Worm (Caenorhabditis elegans) whole organism, midembryonic: ENCODE measurements around the gene srd-20.
"Not testable (repeated sequence)": the region's sequence is repeated elsewhere in the genome, so short reads cannot be mapped to it uniquely, and the experiment has no call there.

Experiments
- T22C8.4 ChIP-seq: fragments of 200-800 bp; sonication (Bioruptor generic); IDR thresholded peaks from 2 replicates; pipeline ENCODE4 v1.3.6; 2022; ENCODE audit warnings: missing genetic modification characterization, missing compliant biosample characterization
- cog-1 ChIP-seq: sonication (generic microtip); optimal IDR thresholded peaks from 2 replicates; lab custom pipeline; 2016; ENCODE audit warnings: missing genetic modification characterization, missing compliant biosample characterization
- flt-1 ChIP-seq: fragments of 200-800 bp; sonication (Bioruptor generic); IDR thresholded peaks from 2 replicates; pipeline ENCODE4 v1.3.6; 2022; ENCODE audit warnings: missing genetic modification characterization, missing compliant biosample characterization
- klf-2 ChIP-seq: fragments of 200-800 bp; sonication (Bioruptor generic); conservative IDR thresholded peaks from 2 replicates; pipeline ENCODE4 v1.3.6; 2022; ENCODE audit warnings: missing genetic modification reagents, missing genetic modification characterization, missing compliant biosample characterization
- med-1 ChIP-seq: sonication (generic microtip); optimal IDR thresholded peaks from 2 replicates; lab custom pipeline; 2017; ENCODE audit warnings: missing genetic modification characterization, mild to moderate bottlenecking, missing compliant biosample characterization, antibody characterized with exemption, missing genetic modification reagents; ENCODE audit not compliant: insufficient read depth
- ref-1 ChIP-seq: fragments of 200-800 bp; sonication (Bioruptor generic); conservative IDR thresholded peaks from 2 replicates; pipeline ENCODE4 v1.3.6; 2022; ENCODE audit warnings: missing genetic modification reagents, missing genetic modification characterization, missing compliant biosample characterization
- tab-1 ChIP-seq: fragments of 200-800 bp; sonication (Bioruptor generic); IDR thresholded peaks from 2 replicates; pipeline ENCODE4 v1.3.6; 2022; ENCODE audit warnings: missing genetic modification characterization, missing compliant biosample characterization
- ztf-23 ChIP-seq: fragments of 200-800 bp; sonication (Bioruptor generic); IDR thresholded peaks from 2 replicates; pipeline ENCODE4 v1.3.6; 2022; ENCODE audit warnings: missing genetic modification reagents, missing genetic modification characterization, missing compliant biosample characterization
- ztf-29 ChIP-seq: fragments of 200-800 bp; sonication (Bioruptor generic); IDR thresholded peaks from 2 replicates; pipeline ENCODE4 v1.3.6; 2022; ENCODE audit warnings: missing genetic modification reagents, missing genetic modification characterization, missing compliant biosample characterization

srd-20 gene

DNA sequence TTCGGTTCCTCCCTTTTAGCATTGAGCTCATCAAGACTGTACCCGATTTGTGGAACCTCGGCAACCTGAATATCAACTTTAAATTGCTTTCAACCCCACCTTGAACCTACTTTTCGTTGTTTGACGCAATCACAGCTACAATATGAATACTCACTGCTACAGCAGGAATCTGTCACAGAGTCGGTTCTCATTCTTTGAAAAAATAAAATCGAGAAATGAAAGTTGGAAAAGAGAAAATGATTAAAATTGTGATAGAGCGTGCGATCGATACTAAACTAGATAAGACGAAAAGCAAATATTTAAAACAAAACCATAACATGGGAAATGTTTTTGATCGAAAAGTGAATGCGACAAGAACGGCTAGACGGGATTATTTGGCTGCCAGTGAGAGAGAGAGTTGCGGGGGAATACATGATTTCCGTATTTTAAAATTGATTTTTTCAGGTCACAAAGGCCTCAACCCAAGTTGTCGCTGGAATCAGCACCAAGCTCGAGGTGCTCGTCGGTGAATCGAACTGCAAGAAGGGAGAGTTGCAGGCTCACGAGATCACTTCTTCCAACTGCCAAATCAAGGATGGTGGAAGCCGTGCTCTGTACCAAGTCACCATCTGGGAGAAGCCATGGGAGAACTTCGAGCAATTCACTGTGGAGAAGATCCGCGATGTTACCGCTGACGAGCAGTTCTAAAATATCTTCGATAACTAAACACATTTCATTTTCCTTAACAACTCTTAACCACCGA lies 10.4 kb upstream of the srd-20 start, which contains the start of gene R01B10.3:
R01B10.3 (minus strand) TSS at position 277 of the 742 bp plus-strand sequence.
- no peak for TF ChIP-seq ztf-23 (GFP tag; lab: Robert Waterston, UW)
- TF ChIP-seq flt-1 (GFP tag; lab: Robert Waterston, UW), result no peak
- TF ChIP-seq tab-1 (GFP tag; lab: Robert Waterston, UW), result no peak
- TF ChIP-seq ztf-29, result no peak
- no peak for TF ChIP-seq cog-1 (tag; lab: Kevin White, UChicago)
- no peak for TF ChIP-seq klf-2
- TF ChIP-seq med-1 (GFP tag; lab: Kevin White, UChicago), result no peak
- TF ChIP-seq T22C8.4, result no peak
- TF ChIP-seq ref-1 (GFP tag; lab: Robert Waterston, UW), result no peak

DNA sequence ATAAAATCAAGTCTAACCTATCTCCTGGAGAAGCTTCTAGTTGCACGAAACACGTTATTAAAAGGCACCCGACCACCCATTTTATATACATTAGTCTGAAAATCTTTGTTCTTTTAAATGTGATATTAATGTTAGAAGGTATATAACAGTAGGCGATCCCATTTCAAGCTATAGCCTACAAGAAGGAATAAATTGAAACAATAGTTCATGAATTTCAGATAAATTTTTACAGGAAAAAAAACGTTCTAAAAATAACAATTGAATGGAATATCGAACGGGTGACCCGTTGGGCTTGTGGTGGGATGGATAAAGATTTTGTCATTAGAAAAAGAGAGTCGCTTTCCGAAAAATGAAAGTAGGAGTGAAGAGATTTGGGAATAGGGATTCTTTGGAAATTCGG lies 7.6 kb upstream of the srd-20 start, which contains the start of gene pgap-3:
pgap-3 (minus strand) TSS at position 101 of the 400 bp plus-strand sequence.
- no peak for TF ChIP-seq flt-1 (GFP tag; lab: Robert Waterston, UW)
- no peak for TF ChIP-seq klf-2
- TF ChIP-seq cog-1 (tag; lab: Kevin White, UChicago), result no peak
- no peak for TF ChIP-seq ztf-29
- TF ChIP-seq T22C8.4, result no peak
- TF ChIP-seq med-1 (GFP tag; lab: Kevin White, UChicago), result no peak
- TF ChIP-seq tab-1 (GFP tag; lab: Robert Waterston, UW), result no peak
- TF ChIP-seq ztf-23 (GFP tag; lab: Robert Waterston, UW), result no peak
- TF ChIP-seq ref-1 (GFP tag; lab: Robert Waterston, UW), result no peak

DNA sequence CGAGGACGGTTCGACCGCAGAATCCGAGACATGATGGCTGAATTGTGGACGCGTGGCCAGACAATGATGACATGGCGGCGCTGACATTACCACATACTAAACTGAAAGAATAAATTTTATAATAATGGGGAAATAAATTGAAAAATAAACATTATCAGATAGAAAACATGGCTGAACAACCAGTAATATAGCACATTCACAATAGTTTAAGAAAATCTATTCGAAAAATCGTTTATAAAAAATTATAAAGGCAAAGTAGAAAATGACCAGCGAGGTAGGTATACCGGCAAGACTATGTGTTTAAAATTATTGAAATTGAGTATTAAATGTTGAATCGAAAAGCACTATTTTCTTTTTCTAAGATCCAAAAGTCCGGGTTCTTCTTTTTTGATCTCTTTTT lies 4.2 kb upstream of the srd-20 start, which contains the start of gene jamp-1:
jamp-1 (minus strand) TSS at position 101 of the 400 bp plus-strand sequence.
- no peak for TF ChIP-seq med-1 (GFP tag; lab: Kevin White, UChicago)
- no peak for TF ChIP-seq ztf-23 (GFP tag; lab: Robert Waterston, UW)
- no peak for TF ChIP-seq ztf-29
- no peak for TF ChIP-seq T22C8.4
- no peak for TF ChIP-seq klf-2
- no peak for TF ChIP-seq flt-1 (GFP tag; lab: Robert Waterston, UW)
- TF ChIP-seq ref-1 (GFP tag; lab: Robert Waterston, UW), result no peak
- no peak for TF ChIP-seq cog-1 (tag; lab: Kevin White, UChicago)
- no peak for TF ChIP-seq tab-1 (GFP tag; lab: Robert Waterston, UW)

DNA sequence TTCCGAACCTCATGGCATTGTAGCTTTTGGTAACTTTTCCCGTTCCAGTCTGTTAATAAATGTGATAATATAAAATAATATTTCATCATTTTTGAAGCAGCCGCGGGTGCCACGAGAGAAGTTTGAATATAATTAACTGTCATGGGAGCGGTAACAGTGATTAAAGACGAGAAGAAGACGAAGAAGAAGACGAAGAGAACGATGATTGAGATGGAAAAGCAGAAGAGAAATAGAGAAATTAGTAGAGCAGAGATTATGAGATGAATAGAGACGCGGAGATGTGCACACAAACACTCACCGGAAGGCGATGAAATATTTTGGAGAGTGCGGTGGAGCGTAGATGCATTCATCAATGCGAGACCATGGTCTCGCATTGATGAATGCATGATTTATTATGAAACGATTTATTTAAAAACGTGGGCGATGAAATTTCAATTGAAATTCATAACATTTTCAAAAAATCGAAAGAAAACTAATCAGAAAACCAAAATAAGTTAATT lies 2.2 kb upstream of the srd-20 start, which contains the start of gene seip-1:
seip-1 (minus strand) TSS at position 51 of the 500 bp plus-strand sequence.
- TF ChIP-seq cog-1 (tag; lab: Kevin White, UChicago), result peak; percentile 73
- no peak for TF ChIP-seq klf-2
- TF ChIP-seq med-1 (GFP tag; lab: Kevin White, UChicago), result no peak
- no peak for TF ChIP-seq ztf-29
- no peak for TF ChIP-seq ref-1 (GFP tag; lab: Robert Waterston, UW)
- no peak for TF ChIP-seq ztf-23 (GFP tag; lab: Robert Waterston, UW)
- peak; percentile 69 for TF ChIP-seq flt-1 (GFP tag; lab: Robert Waterston, UW)

DNA sequence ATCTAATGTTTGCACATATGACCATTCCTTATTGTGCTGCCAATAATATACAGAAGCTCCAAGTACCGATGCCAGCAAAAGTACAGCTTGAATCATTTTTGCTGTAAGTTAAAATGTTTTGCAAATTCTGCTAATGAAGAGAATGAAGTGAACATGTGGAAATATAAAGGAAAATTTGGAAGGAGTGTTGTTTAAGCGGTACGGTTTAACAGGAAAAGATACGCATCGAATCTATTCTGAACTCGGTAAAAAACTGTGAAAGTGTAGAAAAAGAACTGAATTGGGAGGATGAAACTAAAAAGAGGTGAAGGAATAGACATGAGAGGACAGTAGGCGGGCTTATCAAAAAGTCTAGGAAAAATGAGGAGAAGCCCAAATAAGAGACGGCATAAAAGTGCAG lies 7.9 kb downstream of the srd-20 start, which contains the start of gene Y38A10A.2:
Y38A10A.2 (minus strand) TSS at position 101 of the 400 bp plus-strand sequence.
- TF ChIP-seq med-1 (GFP tag; lab: Kevin White, UChicago) (no peak), T22C8.4 (no peak), tab-1 (GFP tag; lab: Robert Waterston, UW) (no peak), cog-1 (tag; lab: Kevin White, UChicago) (no peak), ztf-23 (GFP tag; lab: Robert Waterston, UW) (no peak), klf-2 (no peak), ztf-29 (no peak), flt-1 (GFP tag; lab: Robert Waterston, UW) (no peak)

DNA sequence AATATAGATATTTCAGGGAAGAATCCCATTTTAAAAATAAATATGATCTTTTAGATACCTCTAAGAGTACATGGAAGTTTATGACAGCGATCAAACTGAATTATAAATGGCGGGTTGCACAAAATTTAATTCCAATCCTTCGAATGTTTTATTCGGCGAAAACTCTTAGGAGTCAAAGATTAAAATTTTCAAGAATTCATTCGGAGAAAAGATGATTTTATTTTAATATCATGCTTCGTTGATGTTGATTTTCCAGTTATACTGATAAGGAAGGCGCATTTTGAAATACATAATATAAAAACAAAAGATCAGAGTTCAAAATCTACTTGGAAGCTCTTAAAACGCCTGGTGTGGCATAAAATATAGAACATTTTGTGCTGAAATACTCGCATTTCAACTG lies 11.7 kb downstream of the srd-20 start, which contains the start of gene srh-10:
srh-10 (minus strand) TSS at position 29 of the 400 bp plus-strand sequence.
- TF ChIP-seq T22C8.4, result no peak

DNA sequence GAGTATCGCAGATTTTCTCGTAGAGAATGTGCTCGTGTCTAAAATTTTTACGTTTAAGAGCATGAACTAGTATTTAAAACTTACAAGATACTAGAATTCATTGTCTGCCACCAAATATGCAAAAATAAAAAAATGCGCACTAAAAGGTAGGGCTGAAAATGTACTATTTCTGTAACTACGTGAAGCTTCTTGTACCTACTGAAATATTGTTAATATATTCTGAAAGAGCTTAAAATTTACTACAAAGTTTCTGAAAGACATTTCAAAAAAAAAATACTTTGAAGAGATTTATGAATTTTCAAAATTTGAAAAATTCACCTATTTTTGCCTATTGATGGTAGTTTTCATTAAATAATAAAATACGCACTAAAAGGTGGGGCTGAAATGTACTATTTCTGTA lies 14.6 kb downstream of the srd-20 start, which contains the start of gene fbxa-214:
fbxa-214 (minus strand) TSS at position 101 of the 400 bp plus-strand sequence.
- TF ChIP-seq med-1 (GFP tag; lab: Kevin White, UChicago); flt-1 (GFP tag; lab: Robert Waterston, UW); cog-1 (tag; lab: Kevin White, UChicago): not testable (repeated sequence)

DNA sequence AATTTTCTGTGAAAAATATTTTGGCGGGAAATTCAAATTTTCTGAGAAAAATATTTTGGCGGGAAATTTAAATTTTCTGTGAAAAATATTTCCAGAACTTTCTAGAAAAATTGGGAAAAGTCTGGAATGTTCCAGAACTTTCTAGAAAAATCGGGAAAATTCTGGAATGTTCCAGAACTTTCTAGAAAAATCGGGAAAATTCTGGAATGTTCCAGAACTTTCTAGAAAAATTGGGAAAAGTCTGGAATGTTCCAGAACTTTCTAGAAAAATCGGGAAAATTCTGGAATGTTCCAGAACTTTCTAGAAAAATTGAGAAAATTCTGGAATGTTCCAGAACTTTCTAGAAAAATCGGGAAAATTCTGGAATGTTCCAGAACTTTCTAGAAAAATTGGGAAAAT lies 16.8 kb downstream of the srd-20 start:
- 0 out of 2 replicates have a peak, but pooled peaks have one; percentile 9 for TF ChIP-seq flt-1 (GFP tag; lab: Robert Waterston, UW)

DNA sequence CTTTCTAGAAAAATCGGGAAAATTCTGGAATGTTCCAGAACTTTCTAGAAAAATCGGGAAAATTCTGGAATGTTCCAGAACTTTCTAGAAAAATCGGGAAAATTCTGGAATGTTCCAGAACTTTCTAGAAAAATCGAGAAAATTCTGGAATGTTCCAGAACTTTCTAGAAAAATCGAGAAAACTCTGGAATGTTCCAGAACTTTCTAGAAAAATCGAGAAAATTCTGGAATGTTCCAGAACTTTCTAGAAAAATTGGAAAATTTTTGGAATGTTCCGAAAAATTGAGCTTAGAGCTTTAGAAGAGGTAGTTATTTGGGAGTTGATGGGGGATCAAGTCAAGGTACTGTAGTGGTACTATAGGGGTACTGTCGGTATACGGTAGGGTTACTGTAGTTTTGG lies 33.6 kb downstream of the srd-20 start:
- TF ChIP-seq flt-1 (GFP tag; lab: Robert Waterston, UW), result peak; percentile 23; the same call in 1 of the 2 replicates

DNA sequence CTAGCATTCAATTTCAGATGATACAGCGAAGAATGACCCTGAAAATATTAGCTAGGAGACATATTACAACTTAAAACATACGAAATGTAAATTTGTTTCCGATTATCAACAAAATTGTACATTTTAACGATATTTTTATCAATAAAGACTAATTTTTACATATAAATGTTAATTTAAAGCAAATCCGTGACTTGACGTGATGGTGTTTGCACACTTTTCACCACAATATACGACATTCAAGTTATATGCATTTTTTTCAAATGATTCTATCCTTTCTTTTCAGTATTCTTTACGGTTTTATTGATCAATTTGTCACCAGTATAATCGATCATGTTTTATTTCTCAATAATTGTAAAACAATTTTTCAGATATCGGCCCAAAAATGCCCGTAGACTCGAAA lies 40.4 kb downstream of the srd-20 start, which contains the start of gene Y38A10A.7:
Y38A10A.7 (plus strand) TSS at position 369 of the 400 bp plus-strand sequence.
- TF ChIP-seq cog-1 (tag; lab: Kevin White, UChicago) (no peak), klf-2 (no peak), ztf-29 (no peak), med-1 (GFP tag; lab: Kevin White, UChicago) (no peak), flt-1 (GFP tag; lab: Robert Waterston, UW) (no peak), T22C8.4 (no peak), ztf-23 (GFP tag; lab: Robert Waterston, UW) (no peak), tab-1 (GFP tag; lab: Robert Waterston, UW) (no peak), ref-1 (GFP tag; lab: Robert Waterston, UW) (no peak)
